Worm (Caenorhabditis elegans) whole organism, late embryonic: ENCODE results near the gene nspa-8.
A peak's percentile ranks its signal among the peaks of the same experiment; 100 is the strongest.

ENCODE experiments used
- C08G9.2 ChIP-seq: sonication (generic microtip); optimal IDR thresholded peaks from 2 replicates; lab custom pipeline; 2016; ENCODE audit warnings: mild to moderate bottlenecking, missing genetic modification characterization, moderate library complexity, missing compliant biosample characterization
- C38D4.7 ChIP-seq: fragments of 200-800 bp; sonication (Bioruptor generic); optimal IDR thresholded peaks from 2 replicates; lab custom pipeline; 2018; ENCODE audit warnings: mild to moderate bottlenecking, missing genetic modification characterization, moderate library complexity, missing compliant biosample characterization
- K02D7.2 ChIP-seq: sonication (generic microtip); optimal IDR thresholded peaks from 2 replicates; lab custom pipeline; 2017; ENCODE audit warnings: mild to moderate bottlenecking, missing genetic modification characterization, missing compliant biosample characterization
- T23F11.4 ChIP-seq: fragments of 200-800 bp; sonication (Bioruptor generic); optimal IDR thresholded peaks from 2 replicates; lab custom pipeline; 2018; ENCODE audit warnings: mild to moderate bottlenecking, missing genetic modification characterization, missing compliant biosample characterization
- ama-1 ChIP-seq: fragments of 150-350 bp; optimal IDR thresholded peaks from 2 replicates; lab custom pipeline; 2014
- ceh-18 ChIP-seq: sonication (generic microtip); optimal IDR thresholded peaks from 2 replicates; lab custom pipeline; 2016; ENCODE audit warnings: missing genetic modification characterization, missing compliant biosample characterization
- ceh-24 ChIP-seq: sonication (generic microtip); optimal IDR thresholded peaks from 2 replicates; lab custom pipeline; 2016; ENCODE audit warnings: mild to moderate bottlenecking, missing genetic modification characterization, missing compliant biosample characterization
- ceh-30 ChIP-seq: fragments of 150-350 bp; optimal IDR thresholded peaks from 2 replicates; lab custom pipeline; 2014; ENCODE audit warnings: missing biosample characterization, missing genetic modification characterization
- ceh-31 ChIP-seq: sonication (generic microtip); optimal IDR thresholded peaks from 2 replicates; lab custom pipeline; 2016; ENCODE audit warnings: missing genetic modification characterization, missing compliant biosample characterization
- ceh-34 ChIP-seq: sonication (generic microtip); optimal IDR thresholded peaks from 2 replicates; lab custom pipeline; 2016; ENCODE audit warnings: mild to moderate bottlenecking, missing genetic modification characterization, missing compliant biosample characterization
- dmd-4 ChIP-seq: sonication (generic microtip); optimal IDR thresholded peaks from 2 replicates; lab custom pipeline; 2016; ENCODE audit warnings: borderline replicate concordance, missing genetic modification characterization, missing compliant biosample characterization
- eyg-1 ChIP-seq: sonication (generic microtip); optimal IDR thresholded peaks from 2 replicates; lab custom pipeline; 2016; ENCODE audit warnings: missing genotype, missing genetic modification characterization, missing compliant biosample characterization
- fkh-6 ChIP-seq: sonication (generic microtip); optimal IDR thresholded peaks from 2 replicates; lab custom pipeline; 2016; ENCODE audit warnings: missing genetic modification characterization, missing compliant biosample characterization
- gmeb-2 ChIP-seq: sonication (generic microtip); optimal IDR thresholded peaks from 2 replicates; lab custom pipeline; 2016; ENCODE audit warnings: missing genetic modification characterization, inconsistent platforms, missing compliant biosample characterization
- hlh-13 ChIP-seq: fragments of 200-800 bp; sonication (Bioruptor generic); optimal IDR thresholded peaks from 2 replicates; lab custom pipeline; 2018; ENCODE audit warnings: mild to moderate bottlenecking, missing genetic modification characterization, missing compliant biosample characterization
- hlh-15 ChIP-seq: sonication (generic microtip); optimal IDR thresholded peaks from 2 replicates; lab custom pipeline; 2016; ENCODE audit warnings: missing genetic modification characterization, missing compliant biosample characterization
- lim-6 ChIP-seq: sonication (generic microtip); optimal IDR thresholded peaks from 2 replicates; lab custom pipeline; 2016; ENCODE audit warnings: missing genetic modification characterization, missing compliant biosample characterization
- lin-11 ChIP-seq: fragments of 200-800 bp; sonication (Bioruptor generic); optimal IDR thresholded peaks from 2 replicates; lab custom pipeline; 2018; ENCODE audit warnings: mild to moderate bottlenecking, missing genetic modification characterization, missing compliant biosample characterization
- mec-3 ChIP-seq: sonication (generic microtip); optimal IDR thresholded peaks from 2 replicates; lab custom pipeline; 2016; ENCODE audit warnings: borderline replicate concordance, missing genetic modification characterization, missing compliant biosample characterization
- nfya-1 ChIP-seq: sonication (generic microtip); optimal IDR thresholded peaks from 2 replicates; lab custom pipeline; 2017; ENCODE audit warnings: missing genetic modification characterization, mild to moderate bottlenecking, missing compliant biosample characterization, antibody characterized with exemption, moderate library complexity
- nhr-232 ChIP-seq: sonication (generic microtip); optimal IDR thresholded peaks from 2 replicates; lab custom pipeline; 2016; ENCODE audit warnings: missing genetic modification characterization, missing compliant biosample characterization
- odd-2 ChIP-seq: sonication (generic microtip); optimal IDR thresholded peaks from 2 replicates; lab custom pipeline; 2017; ENCODE audit warnings: antibody characterized with exemption, mild to moderate bottlenecking, missing genetic modification characterization, missing compliant biosample characterization
- pag-3 ChIP-seq: sonication (generic microtip); optimal IDR thresholded peaks from 2 replicates; lab custom pipeline; 2016; ENCODE audit warnings: missing compliant biosample characterization, missing genetic modification characterization, borderline replicate concordance
- pax-1 ChIP-seq: fragments of 150-350 bp; optimal IDR thresholded peaks from 2 replicates; lab custom pipeline; 2014; ENCODE audit warnings: missing biosample characterization, missing genetic modification characterization
- pqm-1 ChIP-seq: sonication (generic microtip); optimal IDR thresholded peaks from 2 replicates; lab custom pipeline; 2016; ENCODE audit warnings: missing genetic modification characterization, missing compliant biosample characterization
- ref-2 ChIP-seq: sonication (generic microtip); optimal IDR thresholded peaks from 2 replicates; lab custom pipeline; 2016; ENCODE audit warnings: missing genetic modification characterization, missing compliant biosample characterization
- sdc-2 ChIP-seq: sonication (generic microtip); optimal IDR thresholded peaks from 2 replicates; lab custom pipeline; 2016; ENCODE audit warnings: missing genotype, missing genetic modification characterization, missing compliant biosample characterization
- sox-2 ChIP-seq: fragments of 200-800 bp; sonication (Bioruptor generic); IDR thresholded peaks from 2 replicates; pipeline ENCODE4 v1.3.6; 2022; ENCODE audit warnings: missing genetic modification reagents, missing genetic modification characterization, missing compliant biosample characterization
- tbx-2 ChIP-seq: sonication (generic microtip); optimal IDR thresholded peaks from 2 replicates; lab custom pipeline; 2016; ENCODE audit warnings: missing genetic modification characterization, missing compliant biosample characterization
- ttx-3 ChIP-seq: sonication (generic microtip); optimal IDR thresholded peaks from 2 replicates; lab custom pipeline; 2016; ENCODE audit warnings: missing genetic modification reagents, missing genetic modification characterization, missing compliant biosample characterization
- unc-42 ChIP-seq: sonication (generic microtip); optimal IDR thresholded peaks from 2 replicates; lab custom pipeline; 2016; ENCODE audit warnings: missing genotype, missing genetic modification characterization, missing compliant biosample characterization
- unc-55 ChIP-seq: sonication (generic microtip); optimal IDR thresholded peaks from 2 replicates; lab custom pipeline; 2017; ENCODE audit warnings: missing biosample characterization, missing genetic modification reagents, missing genetic modification characterization
- unc-86 ChIP-seq: sonication (generic microtip); optimal IDR thresholded peaks from 2 replicates; lab custom pipeline; 2016; ENCODE audit warnings: missing genetic modification characterization, missing compliant biosample characterization

Gene nspa-8

DNA sequence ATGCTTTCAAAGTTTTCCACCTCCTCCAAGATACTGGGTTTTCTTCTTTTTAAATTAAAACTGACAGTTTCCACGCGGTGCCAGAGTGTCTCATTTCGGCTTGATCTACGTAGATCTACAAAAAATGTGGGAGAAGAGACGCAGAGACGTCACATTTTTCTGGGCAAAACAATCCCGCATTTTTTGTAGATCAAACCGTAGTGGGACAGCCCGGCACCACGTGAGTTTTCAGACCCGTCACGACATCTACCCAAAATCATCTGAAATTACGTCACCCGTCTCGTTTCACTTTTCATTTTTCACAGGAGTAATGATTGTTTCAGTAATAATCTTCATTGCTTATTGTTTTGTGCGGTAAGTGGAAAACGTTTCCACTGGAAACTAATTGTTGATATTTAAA, 1.6 kb upstream of the nspa-8 start:
- TF ChIP-seq ceh-24 (tag; lab: Kevin White, UChicago) (no peak), lim-6 (tag; lab: Kevin White, UChicago) (no peak), dmd-4 (tag; lab: Kevin White, UChicago) (no peak), ceh-31 (tag; lab: Kevin White, UChicago) (no peak), gmeb-2 (tag; lab: Kevin White, UChicago) (no peak), ttx-3 (tag; lab: Kevin White, UChicago) (no peak), pqm-1 (no peak), ceh-18 (tag; lab: Kevin White, UChicago) (no peak), K02D7.2 (tag; lab: Kevin White, UChicago) (no peak), C38D4.7 (GFP tag; lab: Kevin White, UChicago) (no peak), nhr-232 (tag; lab: Kevin White, UChicago) (no peak), hlh-15 (tag; lab: Kevin White, UChicago) (no peak), pax-1 (tag; lab: Kevin White, UChicago) (no peak), lin-11 (no peak), sdc-2 (no peak), odd-2 (tag; lab: Kevin White, UChicago) (no peak)

DNA sequence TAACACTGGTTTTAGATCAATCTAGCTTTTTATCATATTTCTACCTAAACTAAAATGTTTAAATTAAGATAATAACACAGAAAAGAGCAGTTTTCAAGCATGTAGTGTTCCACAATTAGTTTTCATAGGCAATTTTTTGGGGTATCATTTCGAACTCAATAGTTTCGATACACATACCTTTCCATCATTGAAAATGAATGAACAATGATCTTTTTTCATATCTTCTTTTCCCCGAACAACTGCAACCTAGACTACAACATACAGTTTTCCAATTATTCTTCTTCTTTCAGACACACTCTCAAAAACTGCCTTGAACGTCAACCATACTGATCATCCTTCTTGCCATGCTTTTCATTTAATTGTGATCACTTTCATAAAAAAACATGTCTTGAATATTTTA, 2.7 kb downstream of the nspa-8 start, which contains the start of gene W06A7.4:
W06A7.4 (plus strand) TSS at position 301 of the 400 bp plus-strand sequence.
- TF ChIP-seq fkh-6 (tag; lab: Kevin White, UChicago) (no peak), K02D7.2 (tag; lab: Kevin White, UChicago) (no peak), nhr-232 (tag; lab: Kevin White, UChicago) (no peak), unc-42 (tag; lab: Kevin White, UChicago) (no peak), C08G9.2 (tag; lab: Kevin White, UChicago) (no peak), unc-86 (tag; lab: Kevin White, UChicago) (no peak), hlh-13 (no peak), tbx-2 (tag; lab: Kevin White, UChicago) (no peak), ceh-30 (tag; lab: Kevin White, UChicago) (no peak), pqm-1 (no peak), lin-11 (no peak), pag-3 (no peak), mec-3 (tag; lab: Kevin White, UChicago) (no peak), T23F11.4 (GFP tag; lab: Kevin White, UChicago) (no peak), ref-2 (no peak)

DNA sequence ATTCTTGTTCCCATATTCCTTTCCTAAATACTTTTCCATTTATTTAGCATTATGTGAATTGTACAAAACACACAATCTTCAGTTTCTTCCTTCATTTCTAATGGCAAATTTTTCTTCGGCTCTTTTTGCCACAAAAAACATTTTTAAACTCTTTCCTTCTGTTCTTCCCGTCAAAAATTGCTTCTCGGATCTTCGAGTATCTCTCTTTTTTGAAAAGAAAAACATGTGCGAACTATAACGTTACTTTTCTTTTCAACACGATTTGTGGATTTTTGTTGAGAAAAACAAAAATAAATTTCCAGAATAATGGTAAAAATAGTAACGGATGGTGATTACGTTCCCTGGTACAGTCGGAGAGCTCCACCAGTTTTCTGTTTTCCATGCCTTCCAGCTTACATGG, 5.3 kb downstream of the nspa-8 start, which contains the start of gene W06A7.2:
W06A7.2 (plus strand) TSS at position 301 of the 400 bp plus-strand sequence.
- TF ChIP-seq lim-6 (tag; lab: Kevin White, UChicago) (no peak), nfya-1 (tag; lab: Kevin White, UChicago) (no peak), sox-2 (GFP tag; lab: Robert Waterston, UW) (no peak), K02D7.2 (tag; lab: Kevin White, UChicago) (no peak)

- peak; percentile 24 for TF ChIP-seq unc-55 (GFP tag; lab: Kevin White, UChicago)
- TF ChIP-seq ama-1 (lab: Kevin White, UChicago): no peak
- TF ChIP-seq ceh-18 (tag; lab: Kevin White, UChicago): peak; percentile 29
Measured at ce11 chrV:14820314-14820713, 6.5 kb downstream of the nspa-8 start.

DNA sequence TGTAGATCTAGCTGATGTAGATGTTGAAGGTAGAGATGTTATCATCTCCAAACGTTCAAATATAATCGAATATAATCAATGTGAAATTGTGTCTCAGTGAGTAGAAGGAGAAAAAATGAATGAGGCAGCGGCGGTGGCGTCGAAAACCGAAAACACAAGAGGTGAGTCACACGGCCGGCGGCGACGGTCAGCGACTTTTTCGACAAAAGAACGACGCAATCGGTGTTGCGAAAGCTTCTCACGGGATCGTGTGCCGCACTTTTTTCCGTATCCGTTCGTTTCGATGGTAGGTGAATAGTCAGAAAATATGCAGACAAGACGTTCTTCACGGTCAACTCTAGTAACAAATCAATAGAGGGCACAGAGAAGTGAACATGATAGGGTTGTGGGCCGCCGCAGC, 11.4 kb downstream of the nspa-8 start, which contains the start of gene rin-1:
rin-1 (minus strand) TSS at position 101 of the 400 bp plus-strand sequence.
- no peak for TF ChIP-seq mec-3 (tag; lab: Kevin White, UChicago)
- no peak for TF ChIP-seq ceh-34
- TF ChIP-seq C38D4.7 (GFP tag; lab: Kevin White, UChicago): no peak
- TF ChIP-seq eyg-1 (tag; lab: Kevin White, UChicago): no peak
- TF ChIP-seq ceh-18 (tag; lab: Kevin White, UChicago): no peak
